Worm (Caenorhabditis elegans): Measurements from ENCODE around the gene ilys-2.
A peak's percentile ranks its signal among the peaks of the same experiment; 100 is the strongest.

Gene ilys-2

ce11 chrIV:2496084-2496483 lies 28.6 kb downstream of the ilys-2 start:
- TF ChIP-seq ceh-8 (GFP tag; optimal IDR thresholded peaks at IDR 0.05) (peak; percentile 14), mab-9 (GFP tag; IDR thresholded peaks at IDR 0.05) (no peak)

ce11 chrIV:2497615-2498183 lies 30.2 kb downstream of the ilys-2 start, which contains the start of gene Y69A2AR.16:
Y69A2AR.16 (plus strand) TSS chrIV:2497803.
- TF ChIP-seq sptf-1 (tag; optimal IDR thresholded peaks at IDR 0.05) (no peak), egl-27 (tag; optimal IDR thresholded peaks at IDR 0.05) (no peak), blmp-1 (tag; optimal IDR thresholded peaks at IDR 0.05) (no peak), nhr-71 (tag; optimal IDR thresholded peaks at IDR 0.05) (no peak), rnt-1 (tag; optimal IDR thresholded peaks at IDR 0.05) (no peak)

DNA sequence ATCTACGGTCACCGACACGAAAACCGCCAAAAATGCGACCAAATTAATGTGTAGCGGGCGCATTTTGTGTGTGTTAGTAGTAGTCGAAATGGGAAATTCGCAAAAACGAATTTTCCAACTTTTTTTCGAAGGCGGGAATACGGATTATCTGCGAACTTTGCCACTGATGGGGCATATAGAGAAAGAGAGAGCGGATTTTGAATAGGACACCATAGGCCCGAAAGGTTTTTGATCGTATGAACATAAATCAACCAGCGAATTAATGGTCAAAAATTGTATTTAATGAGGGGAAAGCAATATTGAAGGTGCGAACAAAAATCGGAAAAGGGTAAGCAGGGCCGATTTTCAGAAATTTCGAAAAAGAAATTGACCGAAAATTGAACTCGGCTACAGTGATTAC lies 40.3 kb downstream of the ilys-2 start, which contains the start of gene Y69A2AR.22:
Gene Y69A2AR.22, minus strand, starts transcription at position 101 of the 400 bp plus-strand sequence.
- TF ChIP-seq Y116A8C.19 (tag; optimal IDR thresholded peaks at IDR 0.05; ENCODE audit: borderline replicate concordance): no peak
- no peak for TF ChIP-seq nhr-28 (tag; optimal IDR thresholded peaks at IDR 0.05)
- no peak for TF ChIP-seq nhr-20 (tag; optimal IDR thresholded peaks at IDR 0.05)
- TF ChIP-seq lin-15B (tag; optimal IDR thresholded peaks at IDR 0.05): no peak
- TF ChIP-seq lir-3 (tag; optimal IDR thresholded peaks at IDR 0.05; ENCODE audit: poor library complexity): no peak
- no peak for TF ChIP-seq F16B12.6 (tag; optimal IDR thresholded peaks at IDR 0.05)
- TF ChIP-seq hlh-17 (GFP tag; optimal IDR thresholded peaks at IDR 0.05; ENCODE audit: borderline replicate concordance): no peak
- TF ChIP-seq nhr-19 (GFP tag; conservative IDR thresholded peaks at IDR 0.05): no peak
- TF ChIP-seq egl-13 (tag; optimal IDR thresholded peaks at IDR 0.05): no peak
- no peak for TF ChIP-seq fkh-4 (tag; optimal IDR thresholded peaks at IDR 0.05; ENCODE audit: borderline replicate concordance)
- TF ChIP-seq ama-1 (optimal IDR thresholded peaks at IDR 0.05): no peak
- TF ChIP-seq efl-3 (GFP tag; optimal IDR thresholded peaks at IDR 0.05): no peak
- no peak for TF ChIP-seq efl-1 (optimal IDR thresholded peaks at IDR 0.05)
- TF ChIP-seq efl-1 (GFP tag; optimal IDR thresholded peaks at IDR 0.05 in 1 of 2): no peak

Data from whole organism, L1 larva.